Worm (Caenorhabditis elegans) whole organism, L1 larva: Measurements from ENCODE around the gene srd-4.
A peak's percentile ranks its signal among the peaks of the same experiment; 100 is the strongest.

ENCODE experiments used
- C34B4.2 ChIP-seq: sonication (generic microtip); optimal IDR thresholded peaks from 2 replicates; lab custom pipeline; 2017; ENCODE audit warnings: mild to moderate bottlenecking, missing genetic modification characterization, missing compliant biosample characterization
- F16B12.6 ChIP-seq: fragments of 150-350 bp; optimal IDR thresholded peaks from 2 replicates; lab custom pipeline; 2014; ENCODE audit warnings: missing biosample characterization, missing genetic modification characterization
- aly-2 ChIP-seq: fragments of 150-350 bp; optimal IDR thresholded peaks from 2 replicates; lab custom pipeline; 2014; ENCODE audit warnings: missing biosample characterization, missing genetic modification characterization
- ceh-63 ChIP-seq: fragments of 200-800 bp; sonication (Bioruptor generic); optimal IDR thresholded peaks from 2 replicates; lab custom pipeline; 2018; ENCODE audit warnings: mild to moderate bottlenecking, missing genetic modification characterization, missing compliant biosample characterization
- dsc-1 ChIP-seq: sonication (generic microtip); optimal IDR thresholded peaks from 2 replicates; lab custom pipeline; 2016; ENCODE audit warnings: mild to moderate bottlenecking, missing genetic modification characterization, missing compliant biosample characterization
- efl-3 ChIP-seq: fragments of 200-800 bp; sonication (Bioruptor generic); optimal IDR thresholded peaks from 2 replicates; lab custom pipeline; 2018; ENCODE audit warnings: mild to moderate bottlenecking, missing genetic modification characterization, missing compliant biosample characterization
- egl-13 ChIP-seq: sonication (generic microtip); optimal IDR thresholded peaks from 2 replicates; lab custom pipeline; 2016; ENCODE audit warnings: missing genotype, missing genetic modification reagents, missing genetic modification characterization, missing compliant biosample characterization
- egl-27 ChIP-seq, 2 experiments: fragments of 150-350 bp in 1 of 2; sonication (generic microtip); optimal IDR thresholded peaks; 3 replicates each; lab custom pipeline; 2017 to 2018; ENCODE audit warnings: missing biosample characterization in 2 of 2, missing genetic modification characterization in 2 of 2, missing genetic modification reagents in 2 of 2
- fkh-4 ChIP-seq: sonication (generic microtip); optimal IDR thresholded peaks from 2 replicates; lab custom pipeline; 2016; ENCODE audit warnings: missing compliant biosample characterization, missing genetic modification characterization, borderline replicate concordance
- fkh-8 ChIP-seq: sonication (generic microtip); optimal IDR thresholded peaks from 2 replicates; lab custom pipeline; 2016; ENCODE audit warnings: mild to moderate bottlenecking, missing genetic modification characterization, missing compliant biosample characterization
- fos-1 ChIP-seq: fragments of 150-350 bp; optimal IDR thresholded peaks from 2 replicates; lab custom pipeline; 2014; ENCODE audit warnings: missing biosample characterization, missing genetic modification characterization
- grh-1 ChIP-seq: fragments of 200-800 bp; sonication (Bioruptor generic); IDR thresholded peaks from 2 replicates; pipeline ENCODE4 v1.3.6; 2022; ENCODE audit warnings: missing genetic modification reagents, missing genetic modification characterization, missing compliant biosample characterization
- hlh-17 ChIP-seq: fragments of 200-800 bp; sonication (Bioruptor generic); optimal IDR thresholded peaks from 2 replicates; lab custom pipeline; 2018; ENCODE audit warnings: missing genetic modification characterization, mild to moderate bottlenecking, missing compliant biosample characterization, moderate library complexity, borderline replicate concordance
- hlh-4 ChIP-seq: sonication (generic microtip); optimal IDR thresholded peaks from 2 replicates; lab custom pipeline; 2016; ENCODE audit warnings: mild to moderate bottlenecking, missing genetic modification characterization, missing compliant biosample characterization
- irx-1 ChIP-seq: sonication (generic microtip); optimal IDR thresholded peaks from 2 replicates; lab custom pipeline; 2016; ENCODE audit warnings: missing genetic modification characterization, missing compliant biosample characterization
- isw-1 ChIP-seq: fragments of 200-800 bp; sonication (Bioruptor generic); IDR thresholded peaks from 2 replicates; pipeline ENCODE4 v1.3.6; 2022; ENCODE audit warnings: missing genetic modification characterization, missing compliant biosample characterization
- jun-1 ChIP-seq: fragments of 150-350 bp; optimal IDR thresholded peaks from 2 replicates; lab custom pipeline; 2014; ENCODE audit warnings: missing biosample characterization, missing genetic modification reagents, missing genetic modification characterization
- lin-14 ChIP-seq: fragments of 200-800 bp; sonication (Bioruptor generic); optimal IDR thresholded peaks from 2 replicates; lab custom pipeline; 2018; ENCODE audit warnings: mild to moderate bottlenecking, missing genetic modification characterization, moderate library complexity, missing compliant biosample characterization
- lin-15B ChIP-seq: fragments of 150-350 bp; sonication (generic microtip); optimal IDR thresholded peaks from 3 replicates; lab custom pipeline; 2014; ENCODE audit warnings: missing biosample characterization, missing genetic modification characterization
- lin-35 ChIP-seq, 2 experiments: fragments of 150-350 bp; optimal IDR thresholded peaks; 2 replicates each; lab custom pipeline; 2014; ENCODE audit warnings: missing biosample characterization in 2 of 2, missing genetic modification characterization in 2 of 2, missing genetic modification reagents in 2 of 2
- lin-39 ChIP-seq: fragments of 150-350 bp; optimal IDR thresholded peaks from 2 replicates; lab custom pipeline; 2014; ENCODE audit warnings: missing biosample characterization, missing genetic modification reagents, missing genetic modification characterization
- lir-3 ChIP-seq: sonication (generic microtip); optimal IDR thresholded peaks from 2 replicates; lab custom pipeline; 2016; ENCODE audit warnings: mild to moderate bottlenecking, missing genetic modification characterization, moderate library complexity, missing compliant biosample characterization; ENCODE audit not compliant: poor library complexity
- lsy-2 ChIP-seq, 2 experiments: fragments of 150-350 bp; optimal IDR thresholded peaks; 2 replicates each; lab custom pipeline; 2014; ENCODE audit warnings: missing biosample characterization in 2 of 2, missing genetic modification characterization in 2 of 2
- mdl-1 ChIP-seq, 2 experiments: fragments of 150-350 bp; optimal IDR thresholded peaks; 2 replicates each; lab custom pipeline; 2014 to 2017; ENCODE audit warnings: missing biosample characterization in 2 of 2, missing genetic modification characterization in 2 of 2, inconsistent platforms in 1 of 2
- nhr-12 ChIP-seq: sonication (generic microtip); optimal IDR thresholded peaks from 2 replicates; lab custom pipeline; 2017; ENCODE audit warnings: missing biosample characterization, missing genetic modification characterization
- nhr-19 ChIP-seq: fragments of 200-800 bp; sonication (Bioruptor generic); conservative IDR thresholded peaks from 2 replicates; pipeline ENCODE4 v1.3.6; 2022; ENCODE audit warnings: missing genetic modification characterization, missing compliant biosample characterization
- nhr-20 ChIP-seq: sonication (generic microtip); optimal IDR thresholded peaks from 2 replicates; lab custom pipeline; 2016; ENCODE audit warnings: mild to moderate bottlenecking, missing genetic modification characterization, missing compliant biosample characterization
- nhr-47 ChIP-seq: sonication (generic microtip); optimal IDR thresholded peaks from 2 replicates; lab custom pipeline; 2016; ENCODE audit warnings: mild to moderate bottlenecking, missing genetic modification characterization, moderate library complexity, missing compliant biosample characterization
- nhr-71 ChIP-seq: sonication (generic microtip); optimal IDR thresholded peaks from 2 replicates; lab custom pipeline; 2016; ENCODE audit warnings: mild to moderate bottlenecking, missing genetic modification characterization, moderate library complexity, missing compliant biosample characterization
- nhr-84 ChIP-seq: sonication (generic microtip); optimal IDR thresholded peaks from 2 replicates; lab custom pipeline; 2017; ENCODE audit warnings: missing biosample characterization, missing genetic modification characterization
- nhr-90 ChIP-seq: sonication (generic microtip); optimal IDR thresholded peaks from 2 replicates; lab custom pipeline; 2016; ENCODE audit warnings: mild to moderate bottlenecking, missing genetic modification characterization, missing compliant biosample characterization; ENCODE audit not compliant: poor library complexity
- pag-3 ChIP-seq: sonication (generic microtip); optimal IDR thresholded peaks from 2 replicates; lab custom pipeline; 2017; ENCODE audit warnings: missing genetic modification characterization, mild to moderate bottlenecking, missing compliant biosample characterization, antibody characterized with exemption, borderline replicate concordance; ENCODE audit not compliant: insufficient read depth
- pax-3 ChIP-seq: fragments of 200-800 bp; sonication (Bioruptor generic); optimal IDR thresholded peaks from 2 replicates; lab custom pipeline; 2018; ENCODE audit warnings: mild to moderate bottlenecking, missing genetic modification characterization, moderate library complexity, missing compliant biosample characterization
- rnt-1 ChIP-seq: sonication (generic microtip); optimal IDR thresholded peaks from 2 replicates; lab custom pipeline; 2016; ENCODE audit warnings: mild to moderate bottlenecking, missing genetic modification characterization, moderate library complexity, missing compliant biosample characterization
- snpc-4 ChIP-seq: fragments of 150-350 bp; optimal IDR thresholded peaks from 2 replicates; lab custom pipeline; 2014; ENCODE audit warnings: missing biosample characterization, missing genetic modification characterization
- snu-23 ChIP-seq: sonication (generic microtip); optimal IDR thresholded peaks from 2 replicates; lab custom pipeline; 2016; ENCODE audit warnings: missing genetic modification characterization, missing compliant biosample characterization
- sox-4 ChIP-seq: sonication (generic microtip); optimal IDR thresholded peaks from 2 replicates; lab custom pipeline; 2016; ENCODE audit warnings: missing genetic modification characterization, missing compliant biosample characterization
- swsn-7 ChIP-seq: sonication (generic microtip); optimal IDR thresholded peaks from 2 replicates; lab custom pipeline; 2016; ENCODE audit warnings: missing genetic modification characterization, missing compliant biosample characterization
- tlp-1 ChIP-seq: fragments of 150-350 bp; optimal IDR thresholded peaks from 2 replicates; lab custom pipeline; 2014; ENCODE audit warnings: missing biosample characterization, missing genetic modification characterization
- unc-30 ChIP-seq: sonication (generic microtip); optimal IDR thresholded peaks from 2 replicates; lab custom pipeline; 2017; ENCODE audit warnings: missing biosample characterization, missing genetic modification characterization
- unc-86 ChIP-seq: sonication (generic microtip); optimal IDR thresholded peaks from 2 replicates; lab custom pipeline; 2016; ENCODE audit warnings: missing genetic modification characterization, missing compliant biosample characterization
- unc-98 ChIP-seq: fragments of 200-800 bp; sonication (Bioruptor generic); IDR thresholded peaks from 2 replicates; pipeline ENCODE4 v1.3.6; 2022; ENCODE audit warnings: missing genetic modification characterization, missing compliant biosample characterization
- ztf-11 ChIP-seq, 2 experiments: sonication (generic microtip); optimal IDR thresholded peaks; 2 replicates each; lab custom pipeline; 2016 to 2017; ENCODE audit warnings: missing genetic modification characterization in 2 of 2, missing biosample characterization in 1 of 2, missing compliant biosample characterization in 1 of 2

The srd-4 gene

ce11 chrV:12235502-12235901, 50.8 kb downstream of the srd-4 start:
- TF ChIP-seq nhr-71 (tag; lab: Kevin White, UChicago) (peak; percentile 71), F16B12.6 (tag; lab: Kevin White, UChicago) (no peak), pax-3 (tag; lab: Kevin White, UChicago) (no peak), grh-1 (GFP tag; lab: Robert Waterston, UW) (no peak), lin-35 (GFP tag; optimal IDR thresholded peaks at IDR 0.05; lab: Kevin White, UChicago) (no peak), nhr-19 (GFP tag; lab: Robert Waterston, UW) (peak; percentile 48), unc-30 (tag; lab: Kevin White, UChicago) (no peak), isw-1 (no peak), fos-1 (tag; lab: Kevin White, UChicago) (no peak), nhr-90 (tag; lab: Kevin White, UChicago) (no peak), irx-1 (no peak), efl-3 (GFP tag; lab: Kevin White, UChicago) (no peak), snu-23 (peak; percentile 38), nhr-47 (no peak), rnt-1 (peak; percentile 75), pag-3 (peak; percentile 66), lin-15B (tag; lab: Kevin White, UChicago) (no peak), nhr-20 (no peak), nhr-12 (no peak), egl-27 (tag; optimal IDR thresholded peaks at IDR 0.05; lab: Kevin White, UChicago) (no peak), lir-3 (tag; lab: Kevin White, UChicago) (no peak), aly-2 (no peak), tlp-1 (tag; lab: Kevin White, UChicago) (no peak), nhr-84 (no peak), unc-98 (no peak), C34B4.2 (no peak), snpc-4 (tag; lab: Kevin White, UChicago) (no peak), lsy-2 (tag; optimal IDR thresholded peaks at IDR 0.05; lab: Kevin White, UChicago) (peak; percentile 32 to 60), hlh-17 (GFP tag; lab: Kevin White, UChicago) (no peak), lin-14 (GFP tag; lab: Kevin White, UChicago) (peak; percentile 78), hlh-4 (tag; lab: Kevin White, UChicago) (no peak), fkh-4 (tag; lab: Kevin White, UChicago) (no peak), swsn-7 (tag; lab: Kevin White, UChicago) (no peak), unc-86 (tag; lab: Kevin White, UChicago) (no peak), egl-13 (tag; lab: Kevin White, UChicago) (no peak), fkh-8 (tag; lab: Kevin White, UChicago) (no peak), sox-4 (tag; lab: Kevin White, UChicago) (no peak), lin-39 (tag; lab: Kevin White, UChicago) (peak; percentile 85), ceh-63 (GFP tag; lab: Kevin White, UChicago) (no peak), dsc-1 (tag; lab: Kevin White, UChicago) (peak; percentile 33), mdl-1 (tag; optimal IDR thresholded peaks at IDR 0.05; lab: Kevin White, UChicago) (peak in 1 of 2 experiments; percentile 14), ztf-11 (tag; optimal IDR thresholded peaks at IDR 0.05; lab: Kevin White, UChicago) (no peak), jun-1 (tag; lab: Kevin White, UChicago) (no peak)
